Worm (Caenorhabditis elegans) whole organism, L4 larva: ENCODE measurements around the gene F11A5.13.
A peak's percentile ranks its signal among the peaks of the same experiment; 100 is the strongest.

Experiments used
- F10B5.3 ChIP-seq: sonication (generic microtip); optimal IDR thresholded peaks from 2 replicates; lab custom pipeline; 2016; ENCODE audit warnings: mild to moderate bottlenecking, missing genetic modification characterization, missing compliant biosample characterization
- F49E8.2 ChIP-seq: sonication (generic microtip); optimal IDR thresholded peaks from 2 replicates; lab custom pipeline; 2016; ENCODE audit warnings: missing compliant biosample characterization, mild to moderate bottlenecking, missing genetic modification characterization, borderline replicate concordance
- Y48G9A.11 ChIP-seq: fragments of 200-800 bp; sonication (Bioruptor generic); IDR thresholded peaks from 2 replicates; pipeline ENCODE4 v1.3.6; 2022; ENCODE audit warnings: missing genetic modification reagents, missing genetic modification characterization, missing compliant biosample characterization
- Y75B8A.6 ChIP-seq: fragments of 200-800 bp; sonication (Bioruptor generic); IDR thresholded peaks from 2 replicates; pipeline ENCODE4 v1.3.6; 2022; ENCODE audit warnings: missing genetic modification reagents, missing genetic modification characterization, missing compliant biosample characterization
- ZK337.2 ChIP-seq: fragments of 200-800 bp; sonication (Bioruptor generic); IDR thresholded peaks from 2 replicates; pipeline ENCODE4 v1.3.6; 2022; ENCODE audit warnings: missing genetic modification reagents, missing genetic modification characterization, missing compliant biosample characterization
- aha-1 ChIP-seq: fragments of 150-350 bp; peaks from one replicate; lab custom pipeline; 2014; ENCODE audit warnings: missing biosample characterization, missing genetic modification characterization
- attf-4 ChIP-seq: sonication (generic microtip); optimal IDR thresholded peaks from 3 replicates; lab custom pipeline; 2017; ENCODE audit warnings: missing biosample characterization, missing genetic modification characterization
- ceh-20 ChIP-seq: fragments of 200-800 bp; sonication (Bioruptor generic); IDR thresholded peaks from 2 replicates; pipeline ENCODE4 v1.3.6; 2022; ENCODE audit warnings: missing genetic modification reagents, missing genetic modification characterization, missing compliant biosample characterization
- ceh-28 ChIP-seq: fragments of 150-350 bp; optimal IDR thresholded peaks from 2 replicates; lab custom pipeline; 2014; ENCODE audit warnings: missing biosample characterization, missing genetic modification reagents, missing genetic modification characterization
- ceh-62 ChIP-seq: sonication (generic microtip); optimal IDR thresholded peaks from 2 replicates; lab custom pipeline; 2017; ENCODE audit warnings: missing biosample characterization, missing genetic modification characterization
- daf-19 ChIP-seq: fragments of 200-800 bp; sonication (Bioruptor generic); conservative IDR thresholded peaks from 2 replicates; pipeline ENCODE4 v1.3.6; 2022; ENCODE audit warnings: missing genetic modification characterization, missing compliant biosample characterization
- dmd-6 ChIP-seq: fragments of 200-800 bp; sonication (Bioruptor generic); IDR thresholded peaks from 2 replicates; pipeline ENCODE4 v1.3.6; 2022; ENCODE audit warnings: missing genetic modification reagents, missing genetic modification characterization, missing compliant biosample characterization
- dmd-8 ChIP-seq: fragments of 200-800 bp; sonication (Bioruptor generic); IDR thresholded peaks from 2 replicates; pipeline ENCODE4 v1.3.6; 2022; ENCODE audit warnings: missing genetic modification characterization, missing compliant biosample characterization
- gei-8 ChIP-seq: fragments of 200-800 bp; sonication (Bioruptor generic); optimal IDR thresholded peaks from 2 replicates; lab custom pipeline; 2018; ENCODE audit warnings: mild to moderate bottlenecking, missing genetic modification characterization, missing compliant biosample characterization
- jun-1 ChIP-seq: fragments of 150-350 bp; optimal IDR thresholded peaks from 2 replicates; lab custom pipeline; 2014; ENCODE audit warnings: missing biosample characterization, missing genetic modification reagents, missing genetic modification characterization
- lin-38 ChIP-seq: fragments of 200-800 bp; sonication (Bioruptor generic); IDR thresholded peaks from 2 replicates; pipeline ENCODE4 v1.3.6; 2022; ENCODE audit warnings: missing genetic modification reagents, missing genetic modification characterization, missing compliant biosample characterization
- lir-3 ChIP-seq: sonication (generic microtip); optimal IDR thresholded peaks from 2 replicates; lab custom pipeline; 2016; ENCODE audit warnings: mild to moderate bottlenecking, missing genetic modification characterization, missing compliant biosample characterization
- mdt-29 ChIP-seq: fragments of 200-800 bp; sonication (Bioruptor generic); IDR thresholded peaks from 2 replicates; pipeline ENCODE4 v1.3.6; 2022; ENCODE audit warnings: missing genetic modification reagents, missing genetic modification characterization, missing compliant biosample characterization
- mep-1 ChIP-seq: fragments of 150-350 bp; sonication (generic microtip); optimal IDR thresholded peaks from 3 replicates; lab custom pipeline; 2014; ENCODE audit warnings: missing biosample characterization, missing genetic modification characterization
- mes-2 ChIP-seq: sonication (generic microtip); optimal IDR thresholded peaks from 2 replicates; lab custom pipeline; 2016; ENCODE audit warnings: missing genotype, mild to moderate bottlenecking, missing genetic modification characterization, missing compliant biosample characterization; ENCODE audit not compliant: poor library complexity, severe bottlenecking
- mxl-3 ChIP-seq: fragments of 200-800 bp; sonication (Bioruptor generic); optimal IDR thresholded peaks from 2 replicates; lab custom pipeline; 2018; ENCODE audit warnings: mild to moderate bottlenecking, missing genetic modification characterization, missing compliant biosample characterization
- nhr-11 ChIP-seq: fragments of 150-350 bp; optimal IDR thresholded peaks from 2 replicates; lab custom pipeline; 2014; ENCODE audit warnings: missing biosample characterization, missing genetic modification characterization
- nhr-111 ChIP-seq: fragments of 200-800 bp; sonication (Bioruptor generic); optimal IDR thresholded peaks from 2 replicates; lab custom pipeline; 2018; ENCODE audit warnings: mild to moderate bottlenecking, missing genetic modification characterization, missing compliant biosample characterization
- nhr-28 ChIP-seq: fragments of 150-350 bp; optimal IDR thresholded peaks from 2 replicates; lab custom pipeline; 2014; ENCODE audit warnings: missing biosample characterization, missing genetic modification characterization
- nhr-41 ChIP-seq: fragments of 200-800 bp; sonication (Bioruptor generic); IDR thresholded peaks from 2 replicates; pipeline ENCODE4 v1.3.6; 2022; ENCODE audit warnings: missing genetic modification reagents, missing genetic modification characterization, missing compliant biosample characterization
- saeg-2 ChIP-seq: fragments of 200-800 bp; sonication (Bioruptor generic); IDR thresholded peaks from 2 replicates; pipeline ENCODE4 v1.3.6; 2022; ENCODE audit warnings: missing genetic modification reagents, missing genetic modification characterization, missing compliant biosample characterization
- set-16 ChIP-seq: fragments of 200-800 bp; sonication (Bioruptor generic); IDR thresholded peaks from 2 replicates; pipeline ENCODE4 v1.3.6; 2022; ENCODE audit warnings: missing genetic modification reagents, missing genetic modification characterization, missing compliant biosample characterization
- snpc-1.2 ChIP-seq: fragments of 200-800 bp; sonication (Bioruptor generic); IDR thresholded peaks from 2 replicates; pipeline ENCODE4 v1.3.6; 2022; ENCODE audit warnings: missing genetic modification reagents, missing genetic modification characterization, missing compliant biosample characterization
- snpc-4 ChIP-seq: fragments of 150-350 bp; optimal IDR thresholded peaks from 2 replicates; lab custom pipeline; 2014; ENCODE audit warnings: missing biosample characterization, missing genetic modification characterization
- spr-1 ChIP-seq: sonication (generic microtip); optimal IDR thresholded peaks from 2 replicates; lab custom pipeline; 2016; ENCODE audit warnings: mild to moderate bottlenecking, missing genetic modification characterization, missing compliant biosample characterization
- spr-3 ChIP-seq: fragments of 200-800 bp; sonication (Bioruptor generic); optimal IDR thresholded peaks from 2 replicates; lab custom pipeline; 2018; ENCODE audit warnings: mild to moderate bottlenecking, missing genetic modification characterization, missing compliant biosample characterization
- tag-97 ChIP-seq: fragments of 200-800 bp; sonication (Bioruptor generic); IDR thresholded peaks from 2 replicates; pipeline ENCODE4 v1.3.6; 2022; ENCODE audit warnings: missing genetic modification characterization, missing compliant biosample characterization
- unc-62 ChIP-seq, 3 experiments: fragments of 150-350 bp in 1 of 3; sonication (generic microtip); optimal IDR thresholded peaks in 2 of 3; peaks in 1 of 3; 1 replicate in 1 of 3; 2 replicates in 2 of 3; lab custom pipeline; 2014 to 2017; ENCODE audit warnings: missing biosample characterization in 3 of 3, missing genetic modification characterization in 3 of 3, missing genetic modification reagents in 3 of 3, missing genotype in 1 of 3
- zfp-3 ChIP-seq: fragments of 200-800 bp; sonication (Bioruptor generic); conservative IDR thresholded peaks from 2 replicates; pipeline ENCODE4 v1.3.6; 2022; ENCODE audit warnings: missing genetic modification reagents, missing genetic modification characterization, missing compliant biosample characterization
- zip-11 ChIP-seq: fragments of 200-800 bp; sonication (Bioruptor generic); IDR thresholded peaks from 2 replicates; pipeline ENCODE4 v1.3.6; 2022; ENCODE audit warnings: missing genetic modification characterization, missing compliant biosample characterization
- zip-2 ChIP-seq: fragments of 150-350 bp; optimal IDR thresholded peaks from 2 replicates; lab custom pipeline; 2014; ENCODE audit warnings: missing biosample characterization, missing genetic modification characterization

The F11A5.13 gene

DNA sequence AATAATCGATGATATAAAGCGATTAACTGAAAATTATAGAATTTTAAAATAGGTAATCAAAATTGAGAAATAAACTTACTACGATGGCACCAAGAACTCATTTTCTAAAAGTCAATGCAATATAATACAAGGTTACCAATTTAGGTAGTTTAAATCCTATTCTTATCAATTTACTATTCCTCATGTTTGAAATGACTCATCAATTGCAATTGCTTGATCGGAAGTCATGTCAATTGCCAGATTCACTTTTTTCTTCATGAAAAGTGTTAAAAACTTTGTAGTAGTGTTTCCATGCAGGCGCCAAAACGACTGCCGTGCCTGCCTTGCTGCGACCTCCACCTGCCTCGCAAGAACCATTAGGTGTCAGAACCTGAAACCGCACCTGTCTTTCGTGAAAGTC, at the start of gene F11A5.13:
F11A5.13 (minus strand) TSS at position 101 of the 400 bp plus-strand sequence.
- TF ChIP-seq jun-1 (tag; lab: Kevin White, UChicago), result no peak
- no peak for TF ChIP-seq spr-3 (GFP tag; lab: Kevin White, UChicago)
- no peak for TF ChIP-seq nhr-41 (GFP tag; lab: Robert Waterston, UW)
- TF ChIP-seq attf-4 (tag; lab: Kevin White, UChicago), result no peak
- TF ChIP-seq dmd-8 (GFP tag; lab: Robert Waterston, UW), result no peak
- TF ChIP-seq ceh-62 (tag; lab: Kevin White, UChicago), result no peak
- TF ChIP-seq unc-62 (GFP tag; optimal IDR thresholded peaks at IDR 0.05 in 1 of 2; lab: Kevin White, UChicago), result no peak
- TF ChIP-seq unc-62 (tag; optimal IDR thresholded peaks at IDR 0.05; lab: Kevin White, UChicago), result no peak
- TF ChIP-seq nhr-11 (tag; lab: Kevin White, UChicago), result no peak
- TF ChIP-seq nhr-111 (GFP tag; lab: Kevin White, UChicago), result no peak
- no peak for TF ChIP-seq mep-1
- TF ChIP-seq mdt-29 (GFP tag; lab: Robert Waterston, UW), result no peak
- no peak for TF ChIP-seq ZK337.2 (GFP tag; lab: Robert Waterston, UW)

DNA sequence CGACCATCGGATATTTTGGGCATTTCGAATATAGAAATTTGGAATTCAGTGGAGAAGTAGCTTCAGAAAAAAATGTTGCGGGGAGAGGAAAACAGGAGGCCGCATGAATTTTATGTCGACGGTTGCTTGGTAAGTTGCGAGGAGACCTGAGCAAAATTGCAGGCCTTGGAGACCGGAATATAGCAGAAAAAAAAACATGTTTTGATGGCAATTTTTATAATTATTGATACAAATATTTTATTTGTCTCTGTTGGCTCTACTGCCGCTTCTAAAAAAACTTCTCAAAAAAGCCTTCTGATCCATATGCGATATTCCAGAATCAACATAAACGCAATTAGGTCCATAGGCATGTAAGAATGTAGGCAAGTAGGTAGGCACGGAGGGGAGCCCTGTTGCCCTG, 48.9 kb upstream of the F11A5.13 start, which contains the start of gene pacl-1:
pacl-1 (minus strand) TSS at position 101 of the 400 bp plus-strand sequence.
- no peak for TF ChIP-seq lir-3
- TF ChIP-seq spr-1 (tag; lab: Kevin White, UChicago), result no peak
- no peak for TF ChIP-seq zip-2 (tag; lab: Kevin White, UChicago)
- no peak for TF ChIP-seq aha-1
- TF ChIP-seq unc-62 (GFP tag; optimal IDR thresholded peaks at IDR 0.05 in 1 of 2; lab: Kevin White, UChicago), result no peak
- no peak for TF ChIP-seq unc-62 (tag; optimal IDR thresholded peaks at IDR 0.05; lab: Kevin White, UChicago)
- TF ChIP-seq mdt-29 (GFP tag; lab: Robert Waterston, UW), result no peak
- no peak for TF ChIP-seq mes-2 (tag; lab: Kevin White, UChicago)
- TF ChIP-seq Y75B8A.6, result no peak
- TF ChIP-seq, all 104 proteins: peak for 0

DNA sequence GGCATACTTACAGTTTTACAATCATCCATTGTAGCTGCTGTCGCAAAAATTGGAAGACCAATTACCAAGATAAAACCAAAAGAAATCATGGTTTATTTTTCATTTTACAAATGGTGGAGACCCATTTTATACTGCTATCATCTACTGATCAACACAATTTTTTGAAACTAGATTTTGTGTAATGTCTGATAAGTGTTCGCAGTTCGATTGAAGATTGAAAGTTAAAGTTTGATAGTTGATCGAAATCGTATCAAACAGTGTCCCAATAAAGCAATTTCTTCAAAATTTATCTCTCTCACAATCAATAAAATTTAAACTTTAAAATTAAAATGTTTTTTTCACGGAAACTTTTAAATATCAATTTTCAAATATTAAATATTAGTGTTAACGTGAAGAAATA, 44.6 kb upstream of the F11A5.13 start, which contains the start of gene T13F3.6:
T13F3.6 (minus strand) TSS at position 101 of the 400 bp plus-strand sequence.
- TF ChIP-seq set-16 (GFP tag; lab: Robert Waterston, UW), result no peak
- no peak for TF ChIP-seq F10B5.3 (tag; lab: Kevin White, UChicago)
- TF ChIP-seq snpc-1.2 (GFP tag; lab: Robert Waterston, UW), result no peak
- TF ChIP-seq nhr-28, result no peak
- no peak for TF ChIP-seq snpc-4 (tag; lab: Kevin White, UChicago)
- TF ChIP-seq lin-38, result no peak
- TF ChIP-seq zip-11, result no peak
- no peak for TF ChIP-seq daf-19 (GFP tag; lab: Robert Waterston, UW)
- TF ChIP-seq F49E8.2, result no peak
- no peak for TF ChIP-seq jun-1 (tag; lab: Kevin White, UChicago)
- no peak for TF ChIP-seq lir-3
- TF ChIP-seq ceh-28 (tag; lab: Kevin White, UChicago), result no peak
- no peak for TF ChIP-seq Y48G9A.11 (GFP tag; lab: Robert Waterston, UW)
- no peak for TF ChIP-seq dmd-6 (GFP tag; lab: Robert Waterston, UW)
- TF ChIP-seq Y75B8A.6, result no peak
- no peak for TF ChIP-seq saeg-2 (GFP tag; lab: Robert Waterston, UW)
- no peak for TF ChIP-seq tag-97 (GFP tag; lab: Robert Waterston, UW)
- no peak for TF ChIP-seq gei-8 (GFP tag; lab: Kevin White, UChicago)
- TF ChIP-seq mes-2 (tag; lab: Kevin White, UChicago), result no peak
- no peak for TF ChIP-seq mxl-3

DNA sequence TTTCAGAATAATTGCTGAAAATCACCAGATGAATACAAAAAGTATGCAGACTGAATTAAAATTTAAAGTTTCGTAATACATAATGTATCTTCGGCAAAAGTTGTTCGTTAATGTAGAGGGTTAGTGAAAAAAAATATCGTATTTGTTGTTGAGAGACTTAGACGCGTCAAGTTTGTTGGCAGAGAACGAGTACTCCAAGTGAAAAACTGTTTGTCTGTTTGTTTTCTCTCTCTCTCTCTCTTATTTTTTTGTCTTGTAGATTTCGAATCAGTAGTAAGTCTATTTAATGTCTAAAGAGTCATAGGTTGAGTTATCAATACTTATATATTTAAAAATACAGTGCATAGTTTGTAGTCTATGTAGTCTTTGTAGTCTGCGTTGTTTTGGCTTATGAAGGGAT, 43.1 kb upstream of the F11A5.13 start, which contains the start of the genes fbxa-2 and T13F3.8:
fbxa-2 (minus strand) TSS at position 101 of the 400 bp plus-strand sequence.
T13F3.8 (plus strand) TSS at position 245 of the 400 bp plus-strand sequence.
- TF ChIP-seq nhr-28, result peak; percentile 39
- TF ChIP-seq ceh-20 (GFP tag; lab: Robert Waterston, UW), result no peak
- 0 out of 2 replicates have a peak, but pooled peaks have one; percentile 15 for TF ChIP-seq zfp-3 (GFP tag; lab: Robert Waterston, UW)
